Fruit fly (Drosophila melanogaster) whole organism, prepupa: ENCODE data around the gene CG7322.

Experiments
- Blimp-1 ChIP-seq: fragments of 200-800 bp; sonication (Bioruptor generic); optimal IDR thresholded peaks from 3 replicates; lab custom pipeline; 2017; ENCODE audit warnings: missing biosample characterization, missing genetic modification characterization, mild to moderate bottlenecking, moderate library complexity, missing genetic modification reagents
- CG3032 ChIP-seq: fragments of 200-800 bp; optimal IDR thresholded peaks from 2 replicates; lab custom pipeline; 2019; ENCODE audit warnings: missing biosample characterization, mild to moderate bottlenecking, missing genetic modification characterization, moderate library complexity
- CG6276 ChIP-seq: fragments of 200-800 bp; sonication (Bioruptor generic); optimal IDR thresholded peaks from 2 replicates; lab custom pipeline; 2017; ENCODE audit warnings: missing biosample characterization, mild to moderate bottlenecking, missing genetic modification characterization
- CG8119 ChIP-seq: fragments of 200-800 bp; sonication (Bioruptor generic); IDR thresholded peaks from 3 replicates; pipeline ENCODE4 v1.3.6; 2022; ENCODE audit warnings: missing biosample characterization, missing genetic modification characterization
- Ets96B ChIP-seq: fragments of 200-800 bp; optimal IDR thresholded peaks from 2 replicates; lab custom pipeline; 2019; ENCODE audit warnings: missing biosample characterization, mild to moderate bottlenecking, missing genetic modification characterization, moderate library complexity
- Hr39 ChIP-seq: fragments of 200-800 bp; sonication (Bioruptor generic); optimal IDR thresholded peaks from 2 replicates; lab custom pipeline; 2016; ENCODE audit warnings: missing biosample characterization, missing genetic modification characterization
- achi ChIP-seq: fragments of 200-800 bp; sonication (Bioruptor generic); optimal IDR thresholded peaks from 3 replicates; lab custom pipeline; 2016; ENCODE audit warnings: missing biosample characterization, missing genetic modification characterization
- acj6 ChIP-seq: fragments of 200-800 bp; sonication (Bioruptor generic); optimal IDR thresholded peaks from 3 replicates; lab custom pipeline; 2016; ENCODE audit warnings: missing biosample characterization, missing genetic modification characterization
- salr ChIP-seq, 2 experiments: fragments of 200-800 bp; sonication (Bioruptor generic); optimal IDR thresholded peaks; 3 replicates each; lab custom pipeline; 2016 to 2018; ENCODE audit warnings: missing biosample characterization in 2 of 2, missing genetic modification characterization in 2 of 2, mild to moderate bottlenecking in 1 of 2

DNA sequence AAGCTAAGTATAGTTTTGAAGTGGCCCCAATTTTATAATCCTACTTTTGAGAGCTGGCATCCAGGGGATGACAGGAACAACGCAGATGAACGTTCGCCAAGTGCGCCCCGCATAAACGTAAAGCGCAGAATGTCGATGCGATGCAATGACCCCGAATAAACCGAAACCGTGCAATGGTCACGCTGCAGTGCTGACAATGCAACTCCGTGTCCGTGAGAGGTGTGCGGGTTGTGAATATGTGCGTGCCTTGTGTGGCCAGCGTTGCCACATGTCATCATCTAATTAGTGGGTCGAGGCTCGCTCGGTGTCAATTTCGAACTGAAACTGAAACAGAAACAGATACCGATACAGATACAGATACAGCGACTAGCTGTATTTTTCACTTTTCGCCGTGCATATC is 10.6 kb upstream of the CG7322 start:
- no peak for TF ChIP-seq Hr39 (GFP tag; lab: Kevin White, UChicago)
- TF ChIP-seq acj6 (GFP tag; lab: Kevin White, UChicago), result no peak
- TF ChIP-seq salr (GFP tag; optimal IDR thresholded peaks at IDR 0.05; lab: Kevin White, UChicago), result no peak
- TF ChIP-seq CG6276 (GFP tag; lab: Kevin White, UChicago), result no peak
- TF ChIP-seq Ets96B (tag; lab: Kevin White, UChicago), result no peak
- TF ChIP-seq CG3032, result no peak
- TF ChIP-seq CG8119 (GFP tag; lab: Robert Waterston, UW), result no peak
- no peak for TF ChIP-seq achi (GFP tag; lab: Kevin White, UChicago)
- no peak for TF ChIP-seq Blimp-1
